Worm (Caenorhabditis elegans) whole organism, L1 larva: ENCODE results near the gene C37C3.18.

Experiments
- aly-2 ChIP-seq: fragments of 150-350 bp; optimal IDR thresholded peaks from 2 replicates; lab custom pipeline; 2014; ENCODE audit warnings: missing biosample characterization, missing genetic modification characterization
- ceh-90 ChIP-seq: sonication (generic microtip); optimal IDR thresholded peaks from 2 replicates; lab custom pipeline; 2016; ENCODE audit warnings: missing genetic modification characterization, missing compliant biosample characterization
- elt-3 ChIP-seq, 6 experiments: fragments of 150-350 bp in 1 of 6; sonication (generic microtip); optimal IDR thresholded peaks; 2 replicates each; lab custom pipeline; 2017 to 2018; ENCODE audit warnings: missing biosample characterization in 6 of 6, missing genetic modification characterization in 6 of 6, inconsistent platforms in 1 of 6
- fkh-8 ChIP-seq: sonication (generic microtip); optimal IDR thresholded peaks from 2 replicates; lab custom pipeline; 2016; ENCODE audit warnings: mild to moderate bottlenecking, missing genetic modification characterization, missing compliant biosample characterization

ce11 chrV:7893812-7894381 lies 39.1 kb downstream of the C37C3.18 start, which contains the start of gene F40A3.6:
- TF ChIP-seq ceh-90 (tag; lab: Kevin White, UChicago) (no peak), aly-2 (tag; lab: Kevin White, UChicago) (no peak), fkh-8 (tag; lab: Kevin White, UChicago) (no peak), elt-3 (tag; optimal IDR thresholded peaks at IDR 0.05; lab: Kevin White, UChicago) (no peak)
